Worm (Caenorhabditis elegans): ENCODE results near the gene ceh-27.

DNA sequence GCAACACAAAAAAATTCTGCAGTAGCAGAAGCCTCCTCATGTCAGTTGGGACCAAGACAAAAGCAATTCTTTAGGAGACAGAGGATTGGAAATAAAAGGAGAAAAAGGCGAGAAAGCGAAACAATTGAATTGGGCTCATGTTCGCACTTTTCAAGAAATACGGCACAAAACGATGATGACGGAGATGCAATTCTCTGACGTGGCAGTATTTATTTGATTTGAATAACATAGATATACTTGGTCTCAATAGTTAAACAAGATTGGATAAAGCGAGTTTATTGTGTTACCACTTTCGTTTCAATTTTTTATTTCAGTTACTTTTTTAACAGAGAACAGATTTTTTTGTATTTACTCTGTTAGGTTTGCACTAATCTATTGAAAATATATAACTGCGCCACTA is 32.6 kb upstream of the ceh-27 start:
- TF ChIP-seq W03F9.2 (tag; optimal IDR thresholded peaks at IDR 0.05) (no peak), dao-5 (tag; optimal IDR thresholded peaks at IDR 0.05) (no peak), him-1 (tag; optimal IDR thresholded peaks at IDR 0.05) (no peak)

Data from whole organism, L4/young adult.